Worm (Caenorhabditis elegans) whole organism, L4/young adult: ENCODE results near the gene F58H1.3.

ENCODE experiments used
- W03F9.2 ChIP-seq: fragments of 150-350 bp; optimal IDR thresholded peaks from 2 replicates; lab custom pipeline; 2014; ENCODE audit warnings: missing biosample characterization, missing genetic modification characterization
- dao-5 ChIP-seq: sonication (generic microtip); optimal IDR thresholded peaks from 2 replicates; lab custom pipeline; 2016; ENCODE audit warnings: missing genotype, missing genetic modification characterization, moderate library complexity, missing compliant biosample characterization
- him-1 ChIP-seq: sonication (generic microtip); optimal IDR thresholded peaks from 2 replicates; lab custom pipeline; 2016; ENCODE audit warnings: missing genotype, missing genetic modification reagents, missing genetic modification characterization, missing compliant biosample characterization

ce11 chrV:11952854-11953447 lies 19.2 kb downstream of the F58H1.3 start:
- TF ChIP-seq W03F9.2 (no peak), him-1 (tag; lab: Kevin White, UChicago) (no peak), dao-5 (no peak)
